Fruit fly (Drosophila melanogaster) whole organism, embryonic: Measurements from ENCODE around the gene CG12811.

ENCODE experiments used
- Abd-B ChIP-seq: fragments of 200-800 bp; sonication (Bioruptor generic); optimal IDR thresholded peaks from 2 replicates; lab custom pipeline; 2018; ENCODE audit warnings: missing biosample characterization, mild to moderate bottlenecking, missing genetic modification characterization, moderate library complexity
- CG11504 ChIP-seq: fragments of 200-800 bp; sonication (Bioruptor generic); optimal IDR thresholded peaks from 3 replicates; lab custom pipeline; 2019; ENCODE audit warnings: missing biosample characterization, mild to moderate bottlenecking, missing genetic modification characterization, moderate library complexity
- CG11695 ChIP-seq: fragments of 200-800 bp; sonication (Bioruptor generic); IDR thresholded peaks from 3 replicates; pipeline ENCODE4 v1.3.6; 2022; ENCODE audit warnings: missing biosample characterization, missing genetic modification characterization
- CG12071 ChIP-seq: fragments of 200-800 bp; sonication (Bioruptor generic); optimal IDR thresholded peaks from 3 replicates; lab custom pipeline; 2018; ENCODE audit warnings: missing biosample characterization, mild to moderate bottlenecking, missing genetic modification characterization
- CG14050 ChIP-seq: fragments of 200-800 bp; sonication (Bioruptor generic); IDR thresholded peaks from 3 replicates; pipeline ENCODE4 v1.3.6; 2022; ENCODE audit warnings: missing biosample characterization, missing genetic modification characterization
- CG18764 ChIP-seq: fragments of 200-800 bp; sonication (Bioruptor generic); optimal IDR thresholded peaks from 3 replicates; lab custom pipeline; 2016; ENCODE audit warnings: missing biosample characterization, missing genetic modification characterization
- CG2129 ChIP-seq: fragments of 200-800 bp; sonication (Bioruptor generic); IDR thresholded peaks from 2 replicates; pipeline ENCODE4 v1.3.6; 2022; ENCODE audit warnings: missing biosample characterization, missing genetic modification characterization; ENCODE audit not compliant: partially characterized antibody
- CG32532 ChIP-seq: fragments of 200-800 bp; sonication (Bioruptor generic); IDR thresholded peaks from 2 replicates; pipeline ENCODE4 v1.3.6; 2022; ENCODE audit warnings: missing biosample characterization, missing genetic modification characterization
- CG42726 ChIP-seq: fragments of 200-800 bp; sonication (Bioruptor generic); IDR thresholded peaks from 2 replicates; pipeline ENCODE4 v1.3.6; 2022; ENCODE audit warnings: missing biosample characterization, missing genetic modification characterization; ENCODE audit not compliant: partially characterized antibody
- CG5953 ChIP-seq: fragments of 200-800 bp; sonication (Bioruptor generic); IDR thresholded peaks from 2 replicates; pipeline ENCODE4 v1.3.6; 2022; ENCODE audit warnings: missing biosample characterization, missing genetic modification characterization
- CG6272 ChIP-seq: fragments of 200-800 bp; sonication (Bioruptor generic); IDR thresholded peaks from 2 replicates; pipeline ENCODE4 v1.3.6; 2022; ENCODE audit warnings: missing biosample characterization, missing genetic modification characterization
- CG6813 ChIP-seq: fragments of 200-800 bp; sonication (Bioruptor generic); optimal IDR thresholded peaks from 2 replicates; lab custom pipeline; 2017; ENCODE audit warnings: missing biosample characterization, missing genetic modification characterization, mild to moderate bottlenecking, moderate library complexity, missing genetic modification reagents
- CG7271 ChIP-seq: fragments of 200-800 bp; sonication (Bioruptor generic); optimal IDR thresholded peaks from 2 replicates; lab custom pipeline; 2018; ENCODE audit warnings: missing biosample characterization, mild to moderate bottlenecking, missing genetic modification characterization, moderate library complexity
- CG7357 ChIP-seq: fragments of 200-800 bp; sonication (Bioruptor generic); IDR thresholded peaks from 3 replicates; pipeline ENCODE4 v1.3.6; 2022; ENCODE audit warnings: missing biosample characterization, missing genetic modification characterization
- CG7786 ChIP-seq: fragments of 200-800 bp; sonication (Bioruptor generic); optimal IDR thresholded peaks from 2 replicates; lab custom pipeline; 2016; ENCODE audit warnings: missing biosample characterization, missing genetic modification characterization
- Eip74EF ChIP-seq, 2 experiments: fragments of 200-800 bp in 1 of 2; fragments of >200 bp in 1 of 2; sonication (Bioruptor generic) in 1 of 2; optimal IDR thresholded peaks; 2 replicates each; lab custom pipeline; 2017 to 2019; ENCODE audit warnings: missing biosample characterization in 2 of 2, missing genetic modification characterization in 2 of 2, mild to moderate bottlenecking in 1 of 2, moderate library complexity in 1 of 2
- Ets65A ChIP-seq: fragments of 200-800 bp; sonication (Bioruptor generic); peaks from one replicate; lab custom pipeline; 2016; ENCODE audit warnings: missing biosample characterization, missing genetic modification characterization
- Fer2 ChIP-seq: fragments of 200-800 bp; sonication (Bioruptor generic); optimal IDR thresholded peaks from 2 replicates; lab custom pipeline; 2018; ENCODE audit warnings: missing biosample characterization, mild to moderate bottlenecking, missing genetic modification characterization, moderate library complexity
- Hmx ChIP-seq: fragments of 200-800 bp; sonication (Bioruptor generic); optimal IDR thresholded peaks from 2 replicates; lab custom pipeline; 2016; ENCODE audit warnings: missing biosample characterization, missing genetic modification characterization
- Hr78 ChIP-seq, 2 experiments: fragments of 200-800 bp in 1 of 2; fragments of >200 bp in 1 of 2; sonication (Bioruptor generic) in 1 of 2; optimal IDR thresholded peaks; 2 replicates each; lab custom pipeline; 2017 to 2019; ENCODE audit warnings: missing biosample characterization in 2 of 2, missing genetic modification characterization in 2 of 2, mild to moderate bottlenecking in 1 of 2, moderate library complexity in 1 of 2
- Lhr ChIP-seq: fragments of 200-800 bp; sonication (Bioruptor generic); optimal IDR thresholded peaks from 3 replicates; lab custom pipeline; 2017; ENCODE audit warnings: mild to moderate bottlenecking, missing biosample characterization, missing genetic modification reagents, missing genetic modification characterization
- NC2α ChIP-seq: fragments of 200-800 bp; sonication (Bioruptor generic); optimal IDR thresholded peaks from 2 replicates; lab custom pipeline; 2016; ENCODE audit warnings: missing biosample characterization, missing genetic modification characterization
- Nf-YC ChIP-seq: fragments of 200-800 bp; optimal IDR thresholded peaks from 3 replicates; lab custom pipeline; 2019; ENCODE audit warnings: missing biosample characterization, mild to moderate bottlenecking, missing genetic modification characterization, moderate library complexity
- Oli ChIP-seq: fragments of 200-800 bp; sonication (Bioruptor generic); optimal IDR thresholded peaks from 2 replicates; lab custom pipeline; 2018; ENCODE audit warnings: missing biosample characterization, mild to moderate bottlenecking, missing genetic modification characterization, moderate library complexity
- Sox102F ChIP-seq: fragments of 200-800 bp; sonication (Bioruptor generic); optimal IDR thresholded peaks from 2 replicates; lab custom pipeline; 2018; ENCODE audit warnings: missing biosample characterization, mild to moderate bottlenecking, missing genetic modification characterization, moderate library complexity
- Trl ChIP-seq, 3 experiments: fragments of >200 bp in 2 of 3; fragments of 200-800 bp in 1 of 3; sonication (Bioruptor generic) in 1 of 3; optimal IDR thresholded peaks; 2 replicates in 1 of 3; 3 replicates in 2 of 3; lab custom pipeline; 2016 to 2017; ENCODE audit warnings: missing biosample characterization in 1 of 3, missing genetic modification characterization in 1 of 3
- Vsx1 ChIP-seq: fragments of 200-800 bp; sonication (Bioruptor generic); optimal IDR thresholded peaks from 2 replicates; lab custom pipeline; 2017; ENCODE audit warnings: missing biosample characterization, mild to moderate bottlenecking, missing genetic modification characterization, missing genetic modification reagents
- bowl ChIP-seq: fragments of 200-800 bp; sonication (Bioruptor generic); IDR thresholded peaks from 2 replicates; pipeline ENCODE4 v1.3.6; 2022; ENCODE audit warnings: missing biosample characterization, missing genetic modification characterization
- bsh ChIP-seq, 2 experiments: fragments of 200-800 bp; sonication (Bioruptor generic); optimal IDR thresholded peaks; 2 replicates each; lab custom pipeline; 2017 to 2018; ENCODE audit warnings: mild to moderate bottlenecking in 2 of 2, missing biosample characterization in 2 of 2, missing genetic modification characterization in 2 of 2, moderate library complexity in 1 of 2
- corto ChIP-seq: fragments of 200-800 bp; sonication (Bioruptor generic); optimal IDR thresholded peaks from 2 replicates; lab custom pipeline; 2016; ENCODE audit warnings: missing biosample characterization, mild to moderate bottlenecking, missing genetic modification characterization, moderate library complexity
- dati ChIP-seq: fragments of 200-800 bp; sonication (Bioruptor generic); IDR thresholded peaks from 2 replicates; pipeline ENCODE4 v1.3.6; 2022; ENCODE audit warnings: missing biosample characterization, missing genetic modification characterization
- dysf ChIP-seq: fragments of 200-800 bp; sonication (Bioruptor generic); IDR thresholded peaks from 3 replicates; pipeline ENCODE4 v1.3.6; 2022; ENCODE audit warnings: missing biosample characterization, missing genetic modification characterization
- ewg ChIP-seq: fragments of 200-800 bp; sonication (Bioruptor generic); optimal IDR thresholded peaks from 3 replicates; lab custom pipeline; 2017; ENCODE audit warnings: mild to moderate bottlenecking, missing biosample characterization, missing genetic modification reagents, missing genetic modification characterization
- fru ChIP-seq: fragments of >200 bp; optimal IDR thresholded peaks from 2 replicates; lab custom pipeline; 2017
- gsb-n ChIP-seq: fragments of 200-800 bp; sonication (Bioruptor generic); optimal IDR thresholded peaks from 3 replicates; lab custom pipeline; 2018; ENCODE audit warnings: missing biosample characterization, mild to moderate bottlenecking, missing genetic modification characterization
- hkb ChIP-seq, 2 experiments: fragments of 200-800 bp in 1 of 2; fragments of >200 bp in 1 of 2; sonication (Bioruptor generic) in 1 of 2; IDR thresholded peaks in 1 of 2; optimal IDR thresholded peaks in 1 of 2; 2 replicates each; pipeline versions ENCODE4 v1.3.6 to Lab custom; 2017 to 2022; ENCODE audit warnings: missing biosample characterization in 1 of 2, missing genetic modification characterization in 1 of 2
- jumu ChIP-seq: fragments of 200-800 bp; sonication (Bioruptor generic); optimal IDR thresholded peaks from 3 replicates; lab custom pipeline; 2016; ENCODE audit warnings: missing biosample characterization, missing genetic modification characterization
- ken ChIP-seq: fragments of 200-800 bp; sonication (Bioruptor generic); IDR thresholded peaks from 3 replicates; pipeline ENCODE4 v1.3.6; 2022; ENCODE audit warnings: missing biosample characterization, missing genetic modification characterization
- kni ChIP-seq: fragments of 200-800 bp; sonication (Bioruptor generic); optimal IDR thresholded peaks from 3 replicates; lab custom pipeline; 2017; ENCODE audit warnings: mild to moderate bottlenecking, missing biosample characterization, missing genetic modification reagents, missing genetic modification characterization
- pros ChIP-seq: fragments of 200-800 bp; sonication (Bioruptor generic); optimal IDR thresholded peaks from 3 replicates; lab custom pipeline; 2019; ENCODE audit warnings: missing biosample characterization, mild to moderate bottlenecking, missing genetic modification characterization, moderate library complexity
- ranshi ChIP-seq: fragments of 200-800 bp; sonication (Bioruptor generic); IDR thresholded peaks from 2 replicates; pipeline ENCODE4 v1.3.6; 2022; ENCODE audit warnings: missing biosample characterization, missing genetic modification characterization
- sd ChIP-seq: fragments of 200-800 bp; sonication (Bioruptor generic); optimal IDR thresholded peaks from 3 replicates; lab custom pipeline; 2018; ENCODE audit warnings: missing biosample characterization, mild to moderate bottlenecking, missing genetic modification characterization, moderate library complexity
- sqz ChIP-seq: fragments of 200-800 bp; sonication (Bioruptor generic); optimal IDR thresholded peaks from 3 replicates; lab custom pipeline; 2018; ENCODE audit warnings: missing biosample characterization, mild to moderate bottlenecking, missing genetic modification characterization
- sug ChIP-seq: fragments of 200-800 bp; optimal IDR thresholded peaks from 2 replicates; lab custom pipeline; 2019; ENCODE audit warnings: missing biosample characterization, mild to moderate bottlenecking, missing genetic modification characterization, moderate library complexity
- vnd ChIP-seq: fragments of 200-800 bp; sonication (Bioruptor generic); IDR thresholded peaks from 3 replicates; pipeline ENCODE4 v1.3.6; 2022; ENCODE audit warnings: missing biosample characterization, missing genetic modification characterization; ENCODE audit not compliant: partially characterized antibody

Gene CG12811

DNA sequence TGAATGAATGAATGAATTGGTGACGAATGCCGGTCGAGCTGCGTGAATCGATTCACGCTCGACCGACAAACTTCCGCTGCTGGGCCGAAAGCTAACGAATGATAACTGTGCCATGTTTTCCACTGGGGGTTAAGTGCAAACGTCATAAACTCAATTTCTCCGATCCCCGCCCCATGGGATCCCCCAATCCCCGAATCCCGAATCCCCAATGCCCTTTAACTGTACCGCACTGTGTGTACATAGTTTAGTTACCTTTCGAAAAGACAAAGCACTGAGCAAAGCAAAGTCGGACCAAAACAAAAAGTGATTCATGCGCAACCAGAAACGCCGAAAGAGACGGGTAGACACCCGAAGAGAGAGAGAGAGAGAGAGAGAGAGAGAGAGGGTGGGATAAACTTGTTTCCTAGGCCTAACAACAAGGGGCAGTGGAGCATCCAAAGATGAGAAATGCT, 13.6 kb downstream of the CG12811 start (continued):
- TF ChIP-seq pros (GFP tag; lab: Kevin White, UChicago) = peak; percentile 32
- no peak for TF ChIP-seq Vsx1 (GFP tag; lab: Kevin White, UChicago)
- peak; percentile 24 for TF ChIP-seq ewg (GFP tag; lab: Kevin White, UChicago)
- no peak for TF ChIP-seq hkb (optimal IDR thresholded peaks at IDR 0.05; lab: Kevin White, UChicago)
- TF ChIP-seq hkb (GFP tag; IDR thresholded peaks at IDR 0.05; lab: Robert Waterston, UW) = 0 out of 2 replicates have a peak, but pooled peaks have one; percentile 8
- TF ChIP-seq NC2α (GFP tag; lab: Kevin White, UChicago) = no peak
- TF ChIP-seq Trl (optimal IDR thresholded peaks at IDR 0.05; lab: Kevin White, UChicago) = peak; percentile 56 to 82
- no peak for TF ChIP-seq Trl (GFP tag; optimal IDR thresholded peaks at IDR 0.05; lab: Kevin White, UChicago)
- peak; percentile 28 for TF ChIP-seq Nf-YC (tag; lab: Kevin White, UChicago)
- peak in 1 of 2 experiments; percentile 44 for TF ChIP-seq Eip74EF (GFP tag; optimal IDR thresholded peaks at IDR 0.05; lab: Kevin White, UChicago)
- TF ChIP-seq CG6813 (GFP tag; lab: Kevin White, UChicago) = peak; percentile 19
- peak in 1 of 2 experiments; percentile 63 for TF ChIP-seq Hr78 (GFP tag; optimal IDR thresholded peaks at IDR 0.05; lab: Kevin White, UChicago)
- TF ChIP-seq kni = peak; percentile 80
- TF ChIP-seq CG32532 (GFP tag; lab: Robert Waterston, UW) = peak; percentile 30; the same call in 1 of the 2 replicates
- TF ChIP-seq sd = peak; percentile 1
- TF ChIP-seq, all 482 proteins: peak for 34

DNA sequence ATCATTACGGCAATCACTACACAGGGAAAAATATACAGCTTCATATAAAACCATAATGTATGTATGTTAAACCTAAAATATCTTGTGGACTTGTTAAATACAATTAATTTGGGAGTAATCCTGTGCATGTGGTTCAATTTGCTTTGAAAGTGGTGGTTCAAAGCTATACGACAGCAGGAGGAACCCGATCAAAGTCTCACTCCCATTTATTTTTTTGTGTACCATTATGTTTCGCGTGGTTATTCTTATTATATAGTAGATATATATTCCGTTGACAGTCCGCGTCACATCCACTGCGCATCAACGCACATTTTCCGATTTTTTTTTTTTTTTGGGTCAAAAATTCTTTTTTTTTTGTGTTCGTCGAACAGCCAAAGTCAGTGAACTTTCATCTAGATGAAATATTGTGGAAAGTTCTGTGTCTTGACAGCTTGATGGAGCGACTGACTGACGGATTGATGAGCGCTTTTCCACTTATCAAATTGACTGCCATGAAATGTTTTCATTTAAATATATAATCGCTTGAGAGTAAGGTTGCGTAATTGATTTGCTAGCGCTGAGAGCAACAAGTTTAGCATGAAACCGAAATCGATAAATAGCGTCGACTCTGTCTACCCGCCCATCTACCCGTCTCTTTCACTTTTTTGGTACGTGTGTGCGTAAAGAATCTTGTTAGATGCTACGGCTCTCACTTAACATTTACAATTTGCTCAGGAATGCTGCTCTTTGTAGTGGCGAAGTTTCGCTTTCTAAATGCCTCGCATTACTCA, 15.5 kb downstream of the CG12811 start:
- TF ChIP-seq CG14050 (GFP tag; lab: Robert Waterston, UW) (no peak), fru (lab: Kevin White, UChicago) (no peak), CG6272 (GFP tag; lab: Robert Waterston, UW) (no peak), ranshi (GFP tag; lab: Robert Waterston, UW) (no peak), sug (no peak), bowl (GFP tag; lab: Robert Waterston, UW) (no peak), CG11504 (peak; percentile 30), ken (GFP tag; lab: Robert Waterston, UW) (no peak), Hmx (no peak), corto (GFP tag; lab: Kevin White, UChicago) (no peak), dati (GFP tag; lab: Robert Waterston, UW) (no peak), CG11695 (GFP tag; lab: Robert Waterston, UW) (no peak), CG7786 (no peak), bsh (GFP tag; optimal IDR thresholded peaks at IDR 0.05; lab: Kevin White, UChicago) (peak in 1 of 2 experiments; percentile 17), Fer2 (tag; lab: Kevin White, UChicago) (no peak), Sox102F (GFP tag; lab: Kevin White, UChicago) (peak; percentile 54), CG7271 (tag; lab: Kevin White, UChicago) (no peak), kni (no peak), CG12071 (no peak), gsb-n (tag; lab: Kevin White, UChicago) (no peak), Abd-B (GFP tag; lab: Kevin White, UChicago) (peak; percentile 41), jumu (GFP tag; lab: Kevin White, UChicago) (no peak), vnd (no peak), CG5953 (GFP tag; lab: Robert Waterston, UW) (no peak), CG2129 (no peak), sqz (GFP tag; lab: Kevin White, UChicago) (no peak), CG18764 (no peak), Ets65A (GFP tag; lab: Kevin White, UChicago) (peak; percentile 80), CG42726 (GFP tag; lab: Robert Waterston, UW) (no peak), Oli (tag; lab: Kevin White, UChicago) (peak; percentile 17), dysf (peak; percentile 44; the same call in 1 of the 3 replicates), Lhr (no peak), CG7357 (no peak), Nf-YC (tag; lab: Kevin White, UChicago) (no peak)
